Worm (Caenorhabditis elegans) whole organism, late embryonic: Measurements from ENCODE around the gene ZC443.7.

Source experiments
- ceh-19 ChIP-seq: fragments of 200-800 bp; sonication (Bioruptor generic); optimal IDR thresholded peaks from 2 replicates; lab custom pipeline; 2018; ENCODE audit warnings: mild to moderate bottlenecking, missing genetic modification characterization, missing compliant biosample characterization
- ceh-48 ChIP-seq: sonication (generic microtip); optimal IDR thresholded peaks from 2 replicates; lab custom pipeline; 2016; ENCODE audit warnings: missing genetic modification characterization, inconsistent platforms, missing compliant biosample characterization
- eyg-1 ChIP-seq: sonication (generic microtip); optimal IDR thresholded peaks from 2 replicates; lab custom pipeline; 2016; ENCODE audit warnings: missing genotype, missing genetic modification characterization, missing compliant biosample characterization
- pag-3 ChIP-seq: sonication (generic microtip); optimal IDR thresholded peaks from 2 replicates; lab custom pipeline; 2016; ENCODE audit warnings: missing compliant biosample characterization, missing genetic modification characterization, borderline replicate concordance
- syd-9 ChIP-seq: sonication (generic microtip); optimal IDR thresholded peaks from 2 replicates; lab custom pipeline; 2016; ENCODE audit warnings: mild to moderate bottlenecking, missing genetic modification characterization, moderate library complexity, missing compliant biosample characterization

ce11 chrV:12792752-12793151 is 13.5 kb upstream of the ZC443.7 start, which contains the start of gene ugt-5:
- TF ChIP-seq ceh-19 (GFP tag; lab: Kevin White, UChicago) (no peak), pag-3 (no peak), ceh-48 (no peak), syd-9 (tag; lab: Kevin White, UChicago) (no peak), eyg-1 (tag; lab: Kevin White, UChicago) (no peak)
